Worm (Caenorhabditis elegans) whole organism, L1 larva: Measurements from ENCODE around the gene lgc-24.

Source experiments
- C34B4.2 ChIP-seq: sonication (generic microtip); optimal IDR thresholded peaks from 2 replicates; lab custom pipeline; 2017; ENCODE audit warnings: mild to moderate bottlenecking, missing genetic modification characterization, missing compliant biosample characterization
- Y116A8C.19 ChIP-seq: sonication (generic microtip); optimal IDR thresholded peaks from 2 replicates; lab custom pipeline; 2016; ENCODE audit warnings: missing compliant biosample characterization, missing genetic modification characterization, borderline replicate concordance
- alr-1 ChIP-seq: fragments of 200-800 bp; sonication (Bioruptor generic); optimal IDR thresholded peaks from 2 replicates; lab custom pipeline; 2018; ENCODE audit warnings: borderline replicate concordance, mild to moderate bottlenecking, missing genetic modification characterization, missing compliant biosample characterization
- ceh-63 ChIP-seq: fragments of 200-800 bp; sonication (Bioruptor generic); optimal IDR thresholded peaks from 2 replicates; lab custom pipeline; 2018; ENCODE audit warnings: mild to moderate bottlenecking, missing genetic modification characterization, missing compliant biosample characterization
- ceh-90 ChIP-seq: sonication (generic microtip); optimal IDR thresholded peaks from 2 replicates; lab custom pipeline; 2016; ENCODE audit warnings: missing genetic modification characterization, missing compliant biosample characterization
- efl-1 ChIP-seq, 4 experiments: fragments of 150-350 bp; optimal IDR thresholded peaks in 3 of 4; peaks in 1 of 4; 1 replicate in 1 of 4; 2 replicates in 3 of 4; lab custom pipeline; 2014; ENCODE audit warnings: missing biosample characterization in 2 of 4, missing genetic modification characterization in 2 of 4, missing genetic modification reagents in 2 of 4
- efl-3 ChIP-seq: fragments of 200-800 bp; sonication (Bioruptor generic); optimal IDR thresholded peaks from 2 replicates; lab custom pipeline; 2018; ENCODE audit warnings: mild to moderate bottlenecking, missing genetic modification characterization, missing compliant biosample characterization
- ets-5 ChIP-seq: fragments of 200-800 bp; sonication (Bioruptor generic); IDR thresholded peaks from 2 replicates; pipeline ENCODE4 v1.3.6; 2022; ENCODE audit warnings: missing genetic modification characterization, missing compliant biosample characterization
- fkh-10 ChIP-seq: sonication (generic microtip); optimal IDR thresholded peaks from 2 replicates; lab custom pipeline; 2017; ENCODE audit warnings: missing biosample characterization, missing genetic modification reagents, missing genetic modification characterization
- fkh-8 ChIP-seq: sonication (generic microtip); optimal IDR thresholded peaks from 2 replicates; lab custom pipeline; 2016; ENCODE audit warnings: mild to moderate bottlenecking, missing genetic modification characterization, missing compliant biosample characterization
- grh-1 ChIP-seq: fragments of 200-800 bp; sonication (Bioruptor generic); IDR thresholded peaks from 2 replicates; pipeline ENCODE4 v1.3.6; 2022; ENCODE audit warnings: missing genetic modification reagents, missing genetic modification characterization, missing compliant biosample characterization
- hlh-4 ChIP-seq: sonication (generic microtip); optimal IDR thresholded peaks from 2 replicates; lab custom pipeline; 2016; ENCODE audit warnings: mild to moderate bottlenecking, missing genetic modification characterization, missing compliant biosample characterization
- jun-1 ChIP-seq: fragments of 150-350 bp; optimal IDR thresholded peaks from 2 replicates; lab custom pipeline; 2014; ENCODE audit warnings: missing biosample characterization, missing genetic modification reagents, missing genetic modification characterization
- lin-35 ChIP-seq, 2 experiments: fragments of 150-350 bp; optimal IDR thresholded peaks; 2 replicates each; lab custom pipeline; 2014; ENCODE audit warnings: missing biosample characterization in 2 of 2, missing genetic modification characterization in 2 of 2, missing genetic modification reagents in 2 of 2
- mdl-1 ChIP-seq, 2 experiments: fragments of 150-350 bp; optimal IDR thresholded peaks; 2 replicates each; lab custom pipeline; 2014 to 2017; ENCODE audit warnings: missing biosample characterization in 2 of 2, missing genetic modification characterization in 2 of 2, inconsistent platforms in 1 of 2
- mep-1 ChIP-seq: fragments of 150-350 bp; optimal IDR thresholded peaks from 2 replicates; lab custom pipeline; 2014; ENCODE audit warnings: missing biosample characterization, missing genetic modification characterization
- nhr-12 ChIP-seq: sonication (generic microtip); optimal IDR thresholded peaks from 2 replicates; lab custom pipeline; 2017; ENCODE audit warnings: missing biosample characterization, missing genetic modification characterization
- nhr-77 ChIP-seq: fragments of 150-350 bp; optimal IDR thresholded peaks from 2 replicates; lab custom pipeline; 2014; ENCODE audit warnings: missing biosample characterization, missing genetic modification characterization
- nhr-84 ChIP-seq: sonication (generic microtip); optimal IDR thresholded peaks from 2 replicates; lab custom pipeline; 2017; ENCODE audit warnings: missing biosample characterization, missing genetic modification characterization
- nhr-85 ChIP-seq: sonication (generic microtip); peaks from one replicate; lab custom pipeline; 2016; ENCODE audit warnings: missing genetic modification characterization, inconsistent platforms, missing compliant biosample characterization
- nhr-90 ChIP-seq: sonication (generic microtip); optimal IDR thresholded peaks from 2 replicates; lab custom pipeline; 2016; ENCODE audit warnings: mild to moderate bottlenecking, missing genetic modification characterization, missing compliant biosample characterization; ENCODE audit not compliant: poor library complexity
- skn-1 ChIP-seq: fragments of 150-350 bp; optimal IDR thresholded peaks from 2 replicates; lab custom pipeline; 2014; ENCODE audit warnings: missing biosample characterization, missing genetic modification characterization
- sox-4 ChIP-seq: sonication (generic microtip); optimal IDR thresholded peaks from 2 replicates; lab custom pipeline; 2016; ENCODE audit warnings: missing genetic modification characterization, missing compliant biosample characterization
- tlp-1 ChIP-seq: fragments of 150-350 bp; optimal IDR thresholded peaks from 2 replicates; lab custom pipeline; 2014; ENCODE audit warnings: missing biosample characterization, missing genetic modification characterization
- xbp-1 ChIP-seq: sonication (generic microtip); optimal IDR thresholded peaks from 2 replicates; lab custom pipeline; 2016; ENCODE audit warnings: missing genetic modification characterization, missing compliant biosample characterization
- zag-1 ChIP-seq: fragments of 150-350 bp; optimal IDR thresholded peaks from 2 replicates; lab custom pipeline; 2014; ENCODE audit warnings: missing biosample characterization, missing genetic modification characterization
- zip-4 ChIP-seq: fragments of 200-800 bp; sonication (Bioruptor generic); optimal IDR thresholded peaks from 2 replicates; lab custom pipeline; 2018; ENCODE audit warnings: mild to moderate bottlenecking, missing genetic modification characterization, moderate library complexity, missing compliant biosample characterization

Gene lgc-24

DNA sequence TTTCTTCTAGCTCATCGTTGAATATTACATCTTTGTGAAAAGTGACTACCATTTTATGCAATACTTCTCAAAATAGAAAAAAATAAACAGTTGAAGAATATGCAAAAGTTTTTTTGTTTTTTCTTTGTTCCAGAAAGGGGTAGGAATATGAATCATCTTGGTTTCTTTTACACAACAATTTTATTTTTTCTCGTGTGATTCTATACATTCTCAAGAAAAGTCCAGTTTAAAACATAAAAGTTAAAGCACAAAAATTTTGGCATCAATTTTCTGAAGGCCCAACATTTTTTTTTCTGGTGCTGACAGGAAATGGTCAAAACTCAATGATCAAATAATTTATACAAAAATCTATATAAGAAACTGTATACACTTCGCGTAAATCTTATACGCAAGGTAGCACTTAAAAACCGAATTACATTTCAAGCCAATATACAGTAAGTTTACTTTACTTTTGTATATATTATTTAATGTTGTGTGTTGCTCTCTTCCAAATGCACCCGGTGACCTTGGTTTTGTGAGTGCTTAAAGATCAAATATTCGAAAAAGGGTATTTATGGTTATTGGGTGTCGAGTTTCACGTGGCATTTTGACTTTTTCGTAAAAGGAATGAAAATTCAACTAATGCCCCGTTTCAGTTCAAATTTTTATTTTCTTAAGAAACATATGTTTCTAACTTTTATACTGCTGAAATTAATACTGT lies 40.3 kb downstream of the lgc-24 start, which contains the start of the genes W03G11.2 and lgc-13:
TSS of gene W03G11.2 (minus strand) at position 101 of the 700 bp plus-strand sequence.
TSS of gene lgc-13 (plus strand) at position 650 of the 700 bp plus-strand sequence.
- no peak for TF ChIP-seq fkh-10
- no peak for TF ChIP-seq nhr-77
- no peak for TF ChIP-seq nhr-90 (tag; lab: Kevin White, UChicago)
- no peak for TF ChIP-seq jun-1 (tag; lab: Kevin White, UChicago)
- no peak for TF ChIP-seq xbp-1 (tag; lab: Kevin White, UChicago)
- no peak for TF ChIP-seq sox-4 (tag; lab: Kevin White, UChicago)
- TF ChIP-seq mdl-1 (tag; optimal IDR thresholded peaks at IDR 0.05; lab: Kevin White, UChicago), result no peak
- no peak for TF ChIP-seq C34B4.2
- TF ChIP-seq, all 84 proteins: peak for 0

ce11 chrX:12111213-12111612 lies 42.9 kb downstream of the lgc-24 start, which contains the start of gene lgc-14:
Gene lgc-14, plus strand, starts transcription at chrX:12111513.
- no peak for TF ChIP-seq nhr-85
- TF ChIP-seq tlp-1 (tag; lab: Kevin White, UChicago), result no peak
- no peak for TF ChIP-seq alr-1 (tag; lab: Kevin White, UChicago)
- TF ChIP-seq ceh-63 (GFP tag; lab: Kevin White, UChicago), result no peak
- no peak for TF ChIP-seq Y116A8C.19 (tag; lab: Kevin White, UChicago)
- no peak for TF ChIP-seq hlh-4 (tag; lab: Kevin White, UChicago)
- TF ChIP-seq skn-1 (tag; lab: Kevin White, UChicago), result no peak
- no peak for TF ChIP-seq nhr-12
- TF ChIP-seq jun-1 (tag; lab: Kevin White, UChicago), result no peak
- no peak for TF ChIP-seq zag-1 (tag; lab: Kevin White, UChicago)

DNA sequence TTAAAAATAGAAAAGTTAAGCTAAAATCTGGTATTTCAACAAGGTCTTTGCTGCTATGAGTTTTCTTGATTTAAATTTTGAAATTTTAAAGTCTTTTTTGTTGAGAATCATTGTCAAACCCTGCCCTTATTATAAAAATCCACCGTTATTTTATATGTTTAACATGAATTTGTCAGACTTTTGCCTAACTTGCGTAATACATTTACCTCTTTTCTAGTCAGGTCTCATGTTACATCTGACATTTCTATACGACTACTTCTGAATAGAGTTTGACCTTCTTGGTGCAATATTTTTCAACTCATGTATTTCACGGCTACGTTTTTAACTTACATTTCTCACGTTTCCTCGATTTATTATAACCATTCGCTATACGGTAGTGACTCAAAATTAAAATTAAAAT lies 45.7 kb downstream of the lgc-24 start, which contains the start of gene lgc-15:
TSS of gene lgc-15 (plus strand) at position 301 of the 400 bp plus-strand sequence.
- TF ChIP-seq zag-1 (tag; lab: Kevin White, UChicago) (no peak), mep-1 (no peak), ceh-90 (tag; lab: Kevin White, UChicago) (no peak), efl-3 (GFP tag; lab: Kevin White, UChicago) (no peak), ets-5 (GFP tag; lab: Robert Waterston, UW) (no peak), nhr-77 (no peak)

- TF ChIP-seq lin-35 (GFP tag; optimal IDR thresholded peaks at IDR 0.05; lab: Kevin White, UChicago) (no peak), xbp-1 (tag; lab: Kevin White, UChicago) (no peak), nhr-84 (tag; lab: Kevin White, UChicago) (no peak), grh-1 (GFP tag; lab: Robert Waterston, UW) (no peak), zip-4 (GFP tag; lab: Kevin White, UChicago) (no peak), efl-1 (optimal IDR thresholded peaks at IDR 0.05; lab: Kevin White, UChicago) (no peak), efl-1 (GFP tag; optimal IDR thresholded peaks at IDR 0.05 in 1 of 2; lab: Kevin White, UChicago) (peak in 1 of 2 experiments; percentile 37), fkh-8 (no peak)
These were observed 50.0 kb downstream of the lgc-24 start, which contains the start of gene lgc-16 for ce11 chrX:12118340-12118739. Gene lgc-16, plus strand, starts transcription at chrX:12118640.
